Worm (Caenorhabditis elegans): Measurements from ENCODE around the gene R10D12.10.

- TF ChIP-seq ama-1 (optimal IDR thresholded peaks at IDR 0.05) = no peak
- TF ChIP-seq hnd-1 (tag; optimal IDR thresholded peaks at IDR 0.05) = peak; percentile 62
- TF ChIP-seq B0310.2 (tag; optimal IDR thresholded peaks at IDR 0.05) = peak; percentile 48
- TF ChIP-seq aly-1 (tag; optimal IDR thresholded peaks at IDR 0.05) = peak; percentile 57
- peak; percentile 69 for TF ChIP-seq ets-7 (tag; optimal IDR thresholded peaks at IDR 0.05)
- peak; percentile 60 for TF ChIP-seq ceh-36 (tag; optimal IDR thresholded peaks at IDR 0.05)
- peak; percentile 80; the same call in 1 of the 2 replicates for TF ChIP-seq tbx-11 (GFP tag; IDR thresholded peaks at IDR 0.05)
- peak; percentile 77 for TF ChIP-seq hmg-4 (GFP tag; optimal IDR thresholded peaks at IDR 0.05)
- peak; percentile 47 for TF ChIP-seq hmbx-1 (tag; optimal IDR thresholded peaks at IDR 0.05)
- TF ChIP-seq tbx-37 (GFP tag; conservative IDR thresholded peaks at IDR 0.05) = peak; percentile 73; the same call in 1 of the 2 replicates
- peak; percentile 73 for TF ChIP-seq flt-1 (GFP tag; IDR thresholded peaks at IDR 0.05)
- peak; percentile 83 for TF ChIP-seq sea-1 (GFP tag; conservative IDR thresholded peaks at IDR 0.05)
- TF ChIP-seq ceh-13 (GFP tag; optimal IDR thresholded peaks at IDR 0.05) = peak; percentile 50
- TF ChIP-seq pes-1 (GFP tag; IDR thresholded peaks at IDR 0.05) = peak; percentile 89
Observed at ce11 chrV:13961927-13962419, 3.8 kb upstream of the R10D12.10 start, which contains the start of the genes algn-13 and R10D12.13.

Data from whole organism, early embryonic.